Fruit fly (Drosophila melanogaster) whole organism, embryonic: Measurements from ENCODE around the gene mthl12.
A peak's percentile ranks its signal among the peaks of the same experiment; 100 is the strongest.

ENCODE experiments used
- Adf1 ChIP-seq: fragments of 200-800 bp; sonication (Bioruptor generic); IDR thresholded peaks from 2 replicates; pipeline ENCODE4 v1.3.6; 2022; ENCODE audit warnings: missing biosample characterization, missing genetic modification characterization
- Antp ChIP-seq: fragments of 200-800 bp; sonication (Bioruptor generic); optimal IDR thresholded peaks from 3 replicates; lab custom pipeline; 2016; ENCODE audit warnings: missing biosample characterization, missing genetic modification characterization
- CG10209 ChIP-seq: fragments of 200-800 bp; sonication (Bioruptor generic); optimal IDR thresholded peaks from 3 replicates; lab custom pipeline; 2017; ENCODE audit warnings: missing biosample characterization, mild to moderate bottlenecking, missing genetic modification characterization, missing genetic modification reagents
- CG10366 ChIP-seq: fragments of 200-800 bp; sonication (Bioruptor generic); IDR thresholded peaks from 2 replicates; pipeline ENCODE4 v1.3.6; 2022; ENCODE audit warnings: missing biosample characterization, missing genetic modification characterization
- CG11696 ChIP-seq: fragments of 200-800 bp; sonication (Bioruptor generic); IDR thresholded peaks from 2 replicates; pipeline ENCODE4 v1.3.6; 2022; ENCODE audit warnings: missing biosample characterization, missing genetic modification characterization
- CG12659 ChIP-seq: fragments of 200-800 bp; sonication (Bioruptor generic); optimal IDR thresholded peaks from 3 replicates; lab custom pipeline; 2017; ENCODE audit warnings: mild to moderate bottlenecking, missing biosample characterization, missing genetic modification reagents, missing genetic modification characterization
- CG12769 ChIP-seq: fragments of 200-800 bp; sonication (Bioruptor generic); optimal IDR thresholded peaks from 2 replicates; lab custom pipeline; 2019; ENCODE audit warnings: missing biosample characterization, mild to moderate bottlenecking, missing genetic modification characterization, moderate library complexity
- CG13624 ChIP-seq: fragments of 200-800 bp; sonication (Bioruptor generic); optimal IDR thresholded peaks from 2 replicates; lab custom pipeline; 2016; ENCODE audit warnings: missing biosample characterization, missing genetic modification characterization
- CG13775 ChIP-seq: fragments of 200-800 bp; sonication (Bioruptor generic); optimal IDR thresholded peaks from 3 replicates; lab custom pipeline; 2017; ENCODE audit warnings: missing biosample characterization, mild to moderate bottlenecking, missing genetic modification characterization
- CG14441 ChIP-seq: fragments of 200-800 bp; sonication (Bioruptor generic); IDR thresholded peaks from 2 replicates; pipeline ENCODE4 v1.3.6; 2022; ENCODE audit warnings: missing biosample characterization, missing genetic modification characterization
- CG16815 ChIP-seq: fragments of 200-800 bp; sonication (Bioruptor generic); optimal IDR thresholded peaks from 3 replicates; lab custom pipeline; 2017; ENCODE audit warnings: missing biosample characterization, mild to moderate bottlenecking, missing genetic modification characterization
- CG17385 ChIP-seq: fragments of 200-800 bp; sonication (Bioruptor generic); optimal IDR thresholded peaks from 3 replicates; lab custom pipeline; 2018; ENCODE audit warnings: missing biosample characterization, mild to moderate bottlenecking, missing genetic modification characterization
- CG17568 ChIP-seq: fragments of 200-800 bp; sonication (Bioruptor generic); optimal IDR thresholded peaks from 2 replicates; lab custom pipeline; 2018; ENCODE audit warnings: missing biosample characterization, mild to moderate bottlenecking, missing genetic modification characterization, moderate library complexity
- CG31388 ChIP-seq: fragments of 200-800 bp; sonication (Bioruptor generic); optimal IDR thresholded peaks from 2 replicates; lab custom pipeline; 2016; ENCODE audit warnings: missing biosample characterization, missing genetic modification characterization
- CG33213 ChIP-seq: fragments of 200-800 bp; sonication (Bioruptor generic); optimal IDR thresholded peaks from 3 replicates; lab custom pipeline; 2016; ENCODE audit warnings: missing biosample characterization, missing genetic modification characterization
- CG4820 ChIP-seq: fragments of 200-800 bp; sonication (Bioruptor generic); optimal IDR thresholded peaks from 3 replicates; lab custom pipeline; 2016; ENCODE audit warnings: missing biosample characterization, missing genetic modification characterization
- CG6689 ChIP-seq: fragments of 200-800 bp; sonication (Bioruptor generic); IDR thresholded peaks from 2 replicates; pipeline ENCODE4 v1.3.6; 2022; ENCODE audit warnings: missing biosample characterization, missing genetic modification characterization
- CG8765 ChIP-seq: fragments of 200-800 bp; sonication (Bioruptor generic); IDR thresholded peaks from 2 replicates; pipeline ENCODE4 v1.3.6; 2022; ENCODE audit warnings: missing biosample characterization, missing genetic modification characterization
- CG8924 ChIP-seq: fragments of 200-800 bp; optimal IDR thresholded peaks from 3 replicates; lab custom pipeline; 2019; ENCODE audit warnings: missing biosample characterization, mild to moderate bottlenecking, missing genetic modification characterization, moderate library complexity
- CG9817 ChIP-seq: fragments of 200-800 bp; sonication (Bioruptor generic); optimal IDR thresholded peaks from 2 replicates; lab custom pipeline; 2018; ENCODE audit warnings: missing biosample characterization, mild to moderate bottlenecking, missing genetic modification characterization, moderate library complexity
- CHES-1-like ChIP-seq: fragments of 200-800 bp; sonication (Bioruptor generic); optimal IDR thresholded peaks from 2 replicates; lab custom pipeline; 2016; ENCODE audit warnings: missing biosample characterization, missing genetic modification characterization
- Dip2 ChIP-seq: fragments of 200-800 bp; sonication (Bioruptor generic); IDR thresholded peaks from 2 replicates; pipeline ENCODE4 v1.3.6; 2022; ENCODE audit warnings: missing biosample characterization, missing genetic modification characterization
- HHEX ChIP-seq: fragments of 200-800 bp; sonication (Bioruptor generic); optimal IDR thresholded peaks from 3 replicates; lab custom pipeline; 2017; ENCODE audit warnings: missing biosample characterization, mild to moderate bottlenecking, missing genetic modification characterization, missing genetic modification reagents
- Hr3 ChIP-seq: fragments of 200-800 bp; sonication (Bioruptor generic); optimal IDR thresholded peaks from 3 replicates; lab custom pipeline; 2016; ENCODE audit warnings: missing biosample characterization, missing genetic modification characterization
- Neu2 ChIP-seq: fragments of 200-800 bp; sonication (Bioruptor generic); optimal IDR thresholded peaks from 3 replicates; lab custom pipeline; 2016; ENCODE audit warnings: missing biosample characterization, missing genetic modification characterization, borderline replicate concordance
- Nf-YB ChIP-seq: fragments of 200-800 bp; sonication (Bioruptor generic); optimal IDR thresholded peaks from 3 replicates; lab custom pipeline; 2019; ENCODE audit warnings: missing biosample characterization, mild to moderate bottlenecking, missing genetic modification characterization, moderate library complexity
- Ssrp ChIP-seq: fragments of 200-800 bp; sonication (Bioruptor generic); optimal IDR thresholded peaks from 2 replicates; lab custom pipeline; 2018; ENCODE audit warnings: missing biosample characterization, mild to moderate bottlenecking, missing genetic modification characterization, moderate library complexity
- Xrp1 ChIP-seq: fragments of 200-800 bp; sonication (Bioruptor generic); IDR thresholded peaks from 2 replicates; pipeline ENCODE4 v1.3.6; 2022; ENCODE audit warnings: missing biosample characterization, missing genetic modification characterization
- ac ChIP-seq: fragments of 200-800 bp; sonication (Bioruptor generic); optimal IDR thresholded peaks from 3 replicates; lab custom pipeline; 2017; ENCODE audit warnings: missing biosample characterization, mild to moderate bottlenecking, missing genetic modification characterization
- br ChIP-seq: fragments of >200 bp; optimal IDR thresholded peaks from 2 replicates; lab custom pipeline; 2017
- cas ChIP-seq: fragments of 200-800 bp; sonication (Bioruptor generic); IDR thresholded peaks from 2 replicates; pipeline ENCODE4 v1.3.6; 2022; ENCODE audit warnings: missing biosample characterization, missing genetic modification characterization
- caup ChIP-seq: fragments of 200-800 bp; sonication (Bioruptor generic); optimal IDR thresholded peaks from 3 replicates; lab custom pipeline; 2017; ENCODE audit warnings: missing biosample characterization, mild to moderate bottlenecking, missing genetic modification characterization, moderate library complexity; ENCODE audit not compliant: severe bottlenecking
- chm ChIP-seq: fragments of 200-800 bp; sonication (Bioruptor generic); IDR thresholded peaks from 2 replicates; pipeline ENCODE4 v1.3.6; 2022; ENCODE audit warnings: missing biosample characterization, missing genetic modification characterization
- ci ChIP-seq: fragments of 200-800 bp; sonication (Bioruptor generic); IDR thresholded peaks from 3 replicates; pipeline ENCODE4 v1.3.6; 2022; ENCODE audit warnings: missing biosample characterization, missing genetic modification characterization
- corto ChIP-seq: fragments of 200-800 bp; sonication (Bioruptor generic); optimal IDR thresholded peaks from 2 replicates; lab custom pipeline; 2016; ENCODE audit warnings: missing biosample characterization, mild to moderate bottlenecking, missing genetic modification characterization, moderate library complexity
- cwo ChIP-seq: fragments of 200-800 bp; sonication (Bioruptor generic); optimal IDR thresholded peaks from 3 replicates; lab custom pipeline; 2017; ENCODE audit warnings: missing biosample characterization, missing genetic modification characterization, mild to moderate bottlenecking, moderate library complexity, missing genetic modification reagents
- da ChIP-seq: fragments of 200-800 bp; sonication (Bioruptor generic); optimal IDR thresholded peaks from 2 replicates; lab custom pipeline; 2016; ENCODE audit warnings: missing biosample characterization, missing genetic modification characterization
- emc ChIP-seq: fragments of 200-800 bp; sonication (Bioruptor generic); optimal IDR thresholded peaks from 2 replicates; lab custom pipeline; 2016; ENCODE audit warnings: missing biosample characterization, missing genetic modification characterization
- kah ChIP-seq: fragments of 200-800 bp; sonication (Bioruptor generic); optimal IDR thresholded peaks from 2 replicates; lab custom pipeline; 2018; ENCODE audit warnings: missing biosample characterization, mild to moderate bottlenecking, missing genetic modification characterization
- lola ChIP-seq, 3 experiments: fragments of >200 bp in 2 of 3; fragments of 200-800 bp in 1 of 3; sonication (Bioruptor generic) in 1 of 3; optimal IDR thresholded peaks; 2 replicates each; lab custom pipeline; 2017 to 2019; ENCODE audit warnings: missing biosample characterization in 3 of 3, missing genetic modification characterization in 3 of 3, mild to moderate bottlenecking in 1 of 3, moderate library complexity in 1 of 3
- mam ChIP-seq: fragments of 200-800 bp; sonication (Bioruptor generic); optimal IDR thresholded peaks from 3 replicates; lab custom pipeline; 2016; ENCODE audit warnings: missing biosample characterization, missing genetic modification characterization
- nerfin-1 ChIP-seq: fragments of 200-800 bp; sonication (Bioruptor generic); optimal IDR thresholded peaks from 3 replicates; lab custom pipeline; 2019; ENCODE audit warnings: missing biosample characterization, mild to moderate bottlenecking, missing genetic modification characterization, moderate library complexity
- oc ChIP-seq: fragments of 200-800 bp; sonication (Bioruptor generic); optimal IDR thresholded peaks from 2 replicates; lab custom pipeline; 2018; ENCODE audit warnings: missing biosample characterization, mild to moderate bottlenecking, missing genetic modification characterization, moderate library complexity
- onecut ChIP-seq: fragments of 200-800 bp; sonication (Bioruptor generic); IDR thresholded peaks from 2 replicates; pipeline ENCODE4 v1.3.6; 2022; ENCODE audit warnings: missing biosample characterization, missing genetic modification characterization
- org-1 ChIP-seq: fragments of 200-800 bp; sonication (Bioruptor generic); optimal IDR thresholded peaks from 2 replicates; lab custom pipeline; 2017; ENCODE audit warnings: missing biosample characterization, missing genetic modification characterization
- pzg ChIP-seq: fragments of 200-800 bp; sonication (Bioruptor generic); optimal IDR thresholded peaks from 3 replicates; lab custom pipeline; 2018; ENCODE audit warnings: missing biosample characterization, mild to moderate bottlenecking, missing genetic modification characterization, moderate library complexity
- run ChIP-seq: fragments of 200-800 bp; sonication (Bioruptor generic); optimal IDR thresholded peaks from 3 replicates; lab custom pipeline; 2018; ENCODE audit warnings: missing biosample characterization, mild to moderate bottlenecking, missing genetic modification characterization
- schlank ChIP-seq: fragments of 200-800 bp; sonication (Bioruptor generic); optimal IDR thresholded peaks from 2 replicates; lab custom pipeline; 2018; ENCODE audit warnings: missing biosample characterization, mild to moderate bottlenecking, missing genetic modification characterization
- slp2 ChIP-seq: fragments of 200-800 bp; sonication (Bioruptor generic); optimal IDR thresholded peaks from 2 replicates; lab custom pipeline; 2016; ENCODE audit warnings: missing biosample characterization, missing genetic modification characterization
- sna ChIP-seq: fragments of 200-800 bp; sonication (Bioruptor generic); IDR thresholded peaks from 2 replicates; pipeline ENCODE4 v1.3.6; 2022; ENCODE audit warnings: missing biosample characterization, missing genetic modification characterization; ENCODE audit not compliant: partially characterized antibody

Gene mthl12

DNA sequence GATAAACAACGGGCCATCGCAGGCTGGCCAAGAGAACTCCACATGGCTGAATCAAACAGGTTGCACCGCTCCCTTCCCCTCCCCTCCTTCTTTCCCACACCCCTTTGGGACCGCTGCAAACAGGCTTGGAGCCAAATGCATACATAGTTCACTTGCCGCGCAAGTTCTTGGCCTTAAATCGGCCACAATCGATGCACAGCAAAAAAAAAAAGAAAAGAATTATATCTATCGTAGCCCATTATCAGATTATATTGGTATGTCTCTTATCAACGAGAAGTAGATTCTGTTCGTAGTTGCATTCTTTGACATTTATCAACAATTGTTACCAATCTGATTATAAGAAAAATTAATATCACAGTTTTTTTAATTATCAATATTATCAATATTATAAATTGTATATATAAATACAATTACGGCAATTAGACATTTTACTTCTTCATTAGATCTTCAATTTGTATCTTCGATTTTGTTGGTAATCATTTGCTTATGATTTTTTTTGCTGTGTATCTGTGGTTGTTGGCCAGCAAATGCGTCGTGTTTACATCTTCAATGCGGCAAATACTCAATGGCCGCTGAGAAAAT is 48.1 kb upstream of the mthl12 start (continued):
- TF ChIP-seq onecut (no peak), br (no peak), kah (GFP tag; lab: Kevin White, UChicago) (peak; percentile 5), CG31388 (GFP tag; lab: Kevin White, UChicago) (no peak), Hr3 (GFP tag; lab: Kevin White, UChicago) (peak; percentile 40), CG16815 (peak; percentile 23), cwo (GFP tag; lab: Kevin White, UChicago) (no peak), CG17568 (GFP tag; lab: Kevin White, UChicago) (no peak), HHEX (GFP tag; lab: Kevin White, UChicago) (no peak), CG14441 (GFP tag; lab: Robert Waterston, UW) (no peak), org-1 (GFP tag; lab: Kevin White, UChicago) (peak; percentile 27), oc (tag; lab: Kevin White, UChicago) (peak; percentile 36), nerfin-1 (no peak), Nf-YB (GFP tag; lab: Kevin White, UChicago) (peak; percentile 52), CG8765 (no peak), CHES-1-like (GFP tag; lab: Kevin White, UChicago) (no peak), CG12769 (tag; lab: Kevin White, UChicago) (no peak), slp2 (GFP tag; lab: Kevin White, UChicago) (no peak), CG12659 (peak; percentile 22), CG10209 (GFP tag; lab: Kevin White, UChicago) (peak; percentile 33), CG33213 (GFP tag; lab: Kevin White, UChicago) (no peak), sna (GFP tag; lab: Robert Waterston, UW) (no peak), caup (GFP tag; lab: Kevin White, UChicago) (no peak), chm (GFP tag; lab: Robert Waterston, UW) (no peak), CG17385 (GFP tag; lab: Kevin White, UChicago) (peak; percentile 48), pzg (GFP tag; lab: Kevin White, UChicago) (no peak), ci (GFP tag; lab: Robert Waterston, UW) (no peak), CG4820 (peak; percentile 36), CG10366 (GFP tag; lab: Robert Waterston, UW) (no peak), lola (GFP tag; optimal IDR thresholded peaks at IDR 0.05; lab: Kevin White, UChicago) (peak in 1 of 3 experiments; percentile 90), cas (GFP tag; lab: Robert Waterston, UW) (no peak), CG6689 (GFP tag; lab: Robert Waterston, UW) (0 out of 2 replicates have a peak, but pooled peaks have one; percentile 51), Ssrp (no peak), CG11696 (GFP tag; lab: Robert Waterston, UW) (no peak), Adf1 (GFP tag; lab: Robert Waterston, UW) (no peak), ac (GFP tag; lab: Kevin White, UChicago) (no peak), Antp (GFP tag; lab: Kevin White, UChicago) (no peak), mam (no peak), da (GFP tag; lab: Kevin White, UChicago) (no peak), emc (no peak), Xrp1 (no peak), corto (GFP tag; lab: Kevin White, UChicago) (peak; percentile 17), Neu2 (GFP tag; lab: Kevin White, UChicago) (no peak), CG9817 (tag; lab: Kevin White, UChicago) (no peak), CG13624 (GFP tag; lab: Kevin White, UChicago) (no peak), CG13775 (GFP tag; lab: Kevin White, UChicago) (peak; percentile 3), CG8924 (tag; lab: Kevin White, UChicago) (peak; percentile 55), schlank (tag; lab: Kevin White, UChicago) (no peak), run (tag; lab: Kevin White, UChicago) (no peak), Dip2 (GFP tag; lab: Robert Waterston, UW) (no peak)
